Fruit fly (Drosophila melanogaster) S2 (cell line): ENCODE data around the gene CG33203.
A peak's percentile ranks its signal among the peaks of the same experiment; 100 is the strongest.

ENCODE experiments used
- CG8478 ChIP-seq: fragments of >200 bp; optimal IDR thresholded peaks from 2 replicates; lab custom pipeline; 2018
- CTCF ChIP-seq, 2 experiments: fragments of >200 bp; optimal IDR thresholded peaks; 2 replicates each; lab custom pipeline; 2018

CG33203 gene

DNA sequence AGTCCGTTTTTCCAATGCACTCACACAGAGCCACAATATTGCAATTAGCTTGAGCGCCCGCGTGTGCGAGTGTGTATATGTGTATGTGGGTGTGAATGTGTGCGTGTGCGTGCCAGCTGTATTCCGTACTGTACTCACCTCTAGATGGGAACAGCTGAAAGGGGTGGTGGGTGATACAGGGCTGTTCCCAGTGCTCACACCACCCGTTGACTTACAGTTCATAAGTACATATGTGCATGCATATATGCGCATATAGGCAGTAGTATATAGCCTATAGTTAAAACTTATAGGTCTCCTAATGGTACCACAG lies 1.9 kb upstream of the CG33203 start:
- no peak for TF ChIP-seq CG8478 (lab: Kevin White, UChicago)
- TF ChIP-seq CTCF (optimal IDR thresholded peaks at IDR 0.05; lab: Kevin White, UChicago), result no peak

DNA sequence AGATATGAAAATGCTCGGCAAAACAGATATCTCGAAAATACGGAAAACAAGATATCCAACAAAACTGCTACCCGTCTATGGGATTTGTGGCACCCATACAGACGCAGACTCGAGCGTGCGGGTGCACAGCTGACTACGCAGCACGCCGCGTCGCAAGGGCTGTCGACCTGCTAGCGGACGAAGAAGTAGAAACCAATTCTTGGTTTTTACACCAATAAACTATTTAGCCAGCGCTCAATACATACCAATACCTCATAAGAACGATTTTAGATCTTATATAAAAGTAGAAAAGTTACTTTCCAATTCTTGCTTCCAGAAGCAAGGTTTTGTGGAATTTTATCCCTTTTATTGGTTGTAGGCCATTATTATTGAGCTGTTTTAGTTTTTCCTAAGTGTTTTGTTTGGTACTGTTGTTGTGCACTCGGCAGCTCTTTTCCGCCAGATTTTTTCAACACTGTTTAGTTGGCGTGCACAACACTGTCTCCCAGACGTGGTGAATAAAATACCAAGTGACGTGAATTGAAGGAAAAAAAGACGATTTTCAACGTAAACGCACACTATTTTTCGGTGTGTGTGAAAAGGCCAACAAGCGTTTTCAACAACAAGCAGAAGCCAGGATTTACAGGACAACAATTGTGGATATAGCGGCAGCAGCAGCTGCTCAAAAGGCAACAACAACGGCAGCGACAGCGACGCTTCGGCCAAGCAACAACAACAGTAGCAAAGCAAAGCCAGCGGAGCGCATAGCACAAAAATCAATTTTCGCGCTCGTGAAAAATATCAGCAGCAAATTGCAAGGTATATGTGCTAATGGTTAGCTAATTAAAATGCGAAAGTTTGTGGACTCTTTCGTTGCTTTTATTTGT lies 1.3 kb upstream of the CG33203 start:
- TF ChIP-seq CTCF (optimal IDR thresholded peaks at IDR 0.05; lab: Kevin White, UChicago) (no peak), CG8478 (lab: Kevin White, UChicago) (no peak)

DNA sequence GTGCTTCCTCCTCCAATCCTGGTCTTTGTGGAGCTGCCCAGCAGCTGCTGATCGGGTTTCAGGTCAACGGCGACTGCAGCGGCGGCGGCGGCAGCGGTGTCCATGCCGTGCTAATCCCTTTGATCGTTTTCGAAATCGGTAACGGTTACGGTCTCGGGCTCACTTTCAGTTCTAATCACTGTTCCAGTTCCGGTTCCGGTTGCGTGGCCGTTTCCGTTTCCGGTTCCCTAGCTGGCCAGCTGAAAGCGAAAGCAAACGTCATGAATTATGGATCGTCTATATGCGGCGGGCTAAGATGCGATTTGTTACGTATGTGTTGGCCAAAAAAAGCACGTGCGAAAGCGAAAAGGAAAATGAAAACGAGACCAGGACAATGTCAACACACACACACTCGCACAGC lies 696 bp downstream of the CG33203 start:
- TF ChIP-seq CTCF (optimal IDR thresholded peaks at IDR 0.05; lab: Kevin White, UChicago), result no peak
- TF ChIP-seq CG8478 (lab: Kevin White, UChicago), result no peak

DNA sequence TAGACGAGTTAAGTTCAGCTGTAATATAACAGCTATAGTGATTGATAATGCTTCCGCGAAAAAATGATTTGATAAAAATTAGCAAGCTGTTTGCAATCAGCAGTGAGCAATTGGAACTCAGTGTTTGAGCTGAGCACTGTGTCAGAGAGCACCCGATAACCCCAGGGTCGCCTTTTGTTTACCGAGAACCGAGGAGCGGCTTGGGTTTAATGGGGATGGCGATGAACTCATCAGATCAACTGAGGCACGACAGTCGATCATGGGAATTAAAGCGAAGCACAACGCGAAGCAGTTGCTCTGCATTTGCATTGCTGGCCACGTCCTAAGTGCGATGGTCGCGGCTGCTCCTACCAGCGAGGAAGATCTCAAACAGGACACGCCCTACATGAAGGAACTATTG lies 4.1 kb downstream of the CG33203 start, which contains the start of gene Nepl21:
Gene Nepl21 (plus strand): TSS at position 260 of the 400 bp plus-strand sequence.
- no peak for TF ChIP-seq CTCF (optimal IDR thresholded peaks at IDR 0.05; lab: Kevin White, UChicago)
- no peak for TF ChIP-seq CG8478 (lab: Kevin White, UChicago)

DNA sequence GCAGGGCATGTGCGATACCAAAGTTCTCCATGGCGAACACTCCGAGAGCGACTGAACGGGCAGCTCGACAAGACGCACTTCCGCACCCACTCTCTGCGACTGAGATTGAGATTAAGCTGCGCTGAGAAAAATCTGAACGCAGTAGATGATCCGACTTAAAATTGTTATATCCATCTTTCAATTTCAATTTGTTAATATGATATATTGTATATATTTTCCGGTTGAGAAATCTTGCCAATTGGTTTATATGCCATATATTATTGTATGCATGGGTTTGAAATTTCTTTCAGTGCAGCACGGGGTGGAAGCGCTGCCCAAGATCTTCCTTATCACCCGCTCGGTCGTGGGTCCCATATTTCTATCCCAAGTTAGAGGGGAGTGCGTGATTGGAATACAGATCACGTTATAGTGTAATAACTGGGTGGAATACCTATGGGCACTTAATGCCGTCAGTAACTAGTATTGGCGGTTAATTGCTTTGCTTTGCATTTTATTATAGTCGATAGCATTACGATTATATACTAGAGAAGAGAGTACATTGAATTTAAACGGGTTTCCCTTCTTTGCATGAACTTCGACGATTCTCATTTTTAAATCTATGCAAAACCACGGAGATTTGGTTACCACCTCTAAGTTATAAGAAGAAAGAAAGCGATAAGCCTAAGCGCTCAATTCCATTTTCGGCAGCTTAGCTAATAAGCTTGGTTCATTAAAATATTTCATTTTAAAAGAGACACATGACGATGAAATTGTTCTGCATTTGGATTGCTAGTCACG lies 7.3 kb downstream of the CG33203 start, which contains the start of the genes Nepl19 and Nepl20:
Gene Nepl19 (minus strand): TSS at position 57 of the 777 bp plus-strand sequence.
Gene Nepl20 (plus strand): TSS at position 727 of the 777 bp plus-strand sequence.
- TF ChIP-seq CTCF (optimal IDR thresholded peaks at IDR 0.05; lab: Kevin White, UChicago) (no peak), CG8478 (lab: Kevin White, UChicago) (no peak)

DNA sequence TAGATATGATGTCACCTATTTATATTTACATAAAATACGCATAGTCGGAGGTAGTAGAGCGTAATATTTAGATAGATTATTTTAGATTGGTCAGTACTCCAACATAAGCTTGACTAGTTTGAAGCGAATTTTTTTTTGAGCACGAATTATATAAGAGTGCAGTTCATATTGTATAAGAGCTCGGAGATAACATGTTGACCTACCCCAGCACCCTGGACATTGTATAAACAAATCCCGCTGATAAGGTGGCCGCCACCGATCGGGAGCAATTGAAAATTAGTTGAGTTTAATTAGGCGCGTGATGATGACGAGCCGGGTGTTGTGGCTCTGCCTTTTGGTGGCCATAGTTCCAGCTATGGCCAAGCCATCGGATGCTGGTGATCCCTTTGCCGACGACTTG lies 12.2 kb downstream of the CG33203 start, which contains the start of gene Nepl18:
Gene Nepl18 (plus strand): TSS at position 277 of the 400 bp plus-strand sequence.
- TF ChIP-seq CTCF (optimal IDR thresholded peaks at IDR 0.05; lab: Kevin White, UChicago) (no peak), CG8478 (lab: Kevin White, UChicago) (no peak)

DNA sequence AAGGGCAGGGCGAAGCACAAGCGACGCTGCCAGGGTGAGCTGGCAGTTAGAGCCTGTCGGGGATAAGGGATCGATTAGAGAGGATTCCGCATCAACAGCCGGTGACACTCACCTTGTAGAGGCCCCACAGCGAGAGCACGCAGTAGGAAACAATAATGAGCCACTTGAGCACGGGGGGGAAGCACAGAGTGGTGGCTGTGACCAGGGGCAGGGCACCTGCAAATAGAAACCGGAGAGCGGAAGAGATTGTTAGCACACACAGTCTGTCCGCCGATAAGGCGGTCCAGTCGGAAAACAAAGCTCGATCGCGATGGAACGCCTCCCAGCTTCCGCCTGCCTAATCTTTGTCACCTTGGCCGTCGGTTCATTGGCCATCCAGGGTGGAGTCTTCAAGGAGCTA lies 14.9 kb downstream of the CG33203 start, which contains the start of gene Nepl17:
Gene Nepl17 (plus strand): TSS at position 301 of the 400 bp plus-strand sequence.
- no peak for TF ChIP-seq CG8478 (lab: Kevin White, UChicago)
- TF ChIP-seq CTCF (optimal IDR thresholded peaks at IDR 0.05; lab: Kevin White, UChicago), result no peak

DNA sequence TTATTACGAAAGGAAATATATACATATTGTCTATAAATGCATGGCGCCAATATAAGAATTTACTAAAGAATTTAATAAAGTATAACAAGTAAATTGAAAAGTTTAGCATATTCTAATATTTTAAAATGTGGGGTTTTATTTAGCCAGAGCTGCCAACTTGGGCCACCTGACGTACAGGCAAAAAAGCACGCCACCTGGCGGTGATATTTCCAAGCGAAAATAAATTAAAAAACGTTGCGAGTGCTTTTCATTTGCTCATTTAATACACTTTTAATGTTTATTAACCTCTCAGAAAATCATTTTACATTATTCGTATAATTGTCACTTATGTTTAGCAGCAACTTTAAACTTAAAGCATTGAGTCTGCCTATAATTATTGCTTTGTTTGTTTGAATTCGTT lies 17.1 kb downstream of the CG33203 start:
- peak; percentile 66 to 86 for TF ChIP-seq CTCF (optimal IDR thresholded peaks at IDR 0.05; lab: Kevin White, UChicago)
- no peak for TF ChIP-seq CG8478 (lab: Kevin White, UChicago)

DNA sequence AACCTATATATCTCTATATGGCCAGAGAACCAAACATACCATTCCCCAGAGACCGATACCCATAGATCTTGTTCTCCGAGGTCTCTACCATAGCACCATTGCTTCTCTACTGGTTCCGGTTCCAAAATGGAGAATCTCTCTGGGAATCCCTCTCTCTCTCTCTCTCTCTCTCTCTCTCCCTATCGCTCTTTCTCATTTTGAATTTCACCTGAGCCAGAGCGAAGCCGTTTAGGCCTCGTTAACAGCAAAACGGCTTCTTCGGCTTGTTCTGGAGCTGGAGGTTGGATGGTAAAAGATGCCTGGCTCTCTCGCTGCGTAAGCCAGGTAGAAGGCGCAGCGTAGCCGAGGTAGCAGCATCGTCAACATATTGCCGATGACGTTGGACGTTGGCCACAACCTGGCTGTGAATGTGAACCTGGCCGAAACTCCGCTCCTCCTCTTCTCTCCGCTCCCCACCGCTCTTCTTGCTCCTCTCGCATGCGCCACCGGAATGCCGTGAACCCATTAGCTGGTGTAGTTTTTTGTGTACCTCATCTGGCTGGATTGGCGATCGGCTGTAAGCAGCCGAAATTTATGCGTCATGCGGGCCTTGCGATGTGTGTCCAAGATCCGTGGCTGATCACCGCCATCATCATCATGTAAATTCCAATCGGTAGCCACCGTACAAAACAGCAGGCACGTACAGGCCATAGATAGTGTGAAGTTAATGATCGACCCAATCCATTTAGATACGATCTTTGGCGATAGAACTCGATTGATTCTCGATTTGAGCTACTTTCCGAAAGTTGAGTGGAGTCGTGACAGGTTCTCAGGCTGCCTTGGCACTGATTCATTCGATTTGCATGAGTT lies 26.0 kb downstream of the CG33203 start:
- TF ChIP-seq CTCF (optimal IDR thresholded peaks at IDR 0.05; lab: Kevin White, UChicago), result no peak
- TF ChIP-seq CG8478 (lab: Kevin White, UChicago), result no peak

DNA sequence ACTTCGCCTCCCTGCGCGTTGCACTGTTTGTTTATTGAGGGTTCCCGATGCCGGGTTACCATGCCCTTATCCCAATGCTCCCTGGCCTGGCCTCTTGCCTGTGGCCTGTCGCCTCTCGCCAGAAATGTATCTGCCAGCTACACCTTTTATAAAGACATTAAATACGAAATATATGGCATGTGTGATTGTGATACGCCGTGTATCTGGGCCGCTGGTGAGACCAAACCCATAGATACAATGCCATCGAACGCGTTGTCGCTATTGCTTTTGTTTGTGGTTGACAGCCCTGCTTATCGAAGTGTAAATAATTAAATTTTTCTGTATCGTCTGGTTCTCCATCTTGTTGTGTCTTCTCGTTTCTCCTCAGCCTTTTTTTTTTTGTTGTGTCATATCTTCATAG lies 26.9 kb downstream of the CG33203 start:
- TF ChIP-seq CG8478 (lab: Kevin White, UChicago) (no peak), CTCF (optimal IDR thresholded peaks at IDR 0.05; lab: Kevin White, UChicago) (no peak)

DNA sequence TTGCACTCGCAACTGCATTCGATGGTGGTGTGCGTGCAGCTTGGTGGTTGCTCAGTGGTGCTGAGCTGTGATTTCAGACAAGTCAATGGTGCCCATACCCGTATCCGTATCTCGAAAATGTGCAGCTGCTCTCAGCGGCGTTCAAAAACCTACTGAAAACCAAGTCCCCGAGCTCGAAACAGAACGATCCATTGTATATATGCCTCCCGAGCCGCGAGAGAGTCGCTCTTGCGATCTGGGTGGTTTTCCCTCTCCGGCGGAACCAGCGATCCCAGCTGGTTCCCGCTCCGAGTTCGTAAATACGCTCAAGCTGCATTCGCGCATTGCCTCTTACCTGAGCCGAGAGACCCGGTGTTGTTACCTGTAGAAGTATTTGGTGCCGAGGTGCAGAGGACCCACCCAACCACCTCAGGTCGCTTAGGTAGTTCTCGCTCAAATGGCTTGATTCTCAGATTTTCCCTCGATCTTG lies 28.4 kb downstream of the CG33203 start, which contains the start of gene Inx3:
Gene Inx3 (minus strand): TSS at position 440 of the 469 bp plus-strand sequence.
- TF ChIP-seq CTCF (optimal IDR thresholded peaks at IDR 0.05; lab: Kevin White, UChicago), result no peak
- no peak for TF ChIP-seq CG8478 (lab: Kevin White, UChicago)

DNA sequence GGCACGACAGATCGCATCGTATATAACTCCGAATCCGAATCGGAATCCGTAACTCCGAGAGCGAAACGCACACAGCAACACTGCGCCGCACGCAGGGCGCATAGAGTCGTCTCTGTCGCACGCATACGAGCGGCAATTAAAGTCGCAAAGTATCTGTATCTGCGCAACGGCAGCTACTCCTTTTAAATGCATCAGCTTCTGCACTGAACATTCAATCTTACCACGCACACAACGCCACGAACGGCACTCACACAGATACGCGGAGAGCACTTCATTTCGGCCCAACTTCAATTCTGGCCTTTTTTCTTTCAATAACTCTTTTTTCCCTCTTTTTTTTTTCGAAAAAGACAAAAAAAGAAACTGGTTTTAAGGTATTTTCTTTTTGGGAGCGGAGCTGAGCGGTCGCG lies 29.3 kb downstream of the CG33203 start:
- TF ChIP-seq CTCF (optimal IDR thresholded peaks at IDR 0.05; lab: Kevin White, UChicago) (peak in 1 of 2 experiments; percentile 5), CG8478 (lab: Kevin White, UChicago) (no peak)

DNA sequence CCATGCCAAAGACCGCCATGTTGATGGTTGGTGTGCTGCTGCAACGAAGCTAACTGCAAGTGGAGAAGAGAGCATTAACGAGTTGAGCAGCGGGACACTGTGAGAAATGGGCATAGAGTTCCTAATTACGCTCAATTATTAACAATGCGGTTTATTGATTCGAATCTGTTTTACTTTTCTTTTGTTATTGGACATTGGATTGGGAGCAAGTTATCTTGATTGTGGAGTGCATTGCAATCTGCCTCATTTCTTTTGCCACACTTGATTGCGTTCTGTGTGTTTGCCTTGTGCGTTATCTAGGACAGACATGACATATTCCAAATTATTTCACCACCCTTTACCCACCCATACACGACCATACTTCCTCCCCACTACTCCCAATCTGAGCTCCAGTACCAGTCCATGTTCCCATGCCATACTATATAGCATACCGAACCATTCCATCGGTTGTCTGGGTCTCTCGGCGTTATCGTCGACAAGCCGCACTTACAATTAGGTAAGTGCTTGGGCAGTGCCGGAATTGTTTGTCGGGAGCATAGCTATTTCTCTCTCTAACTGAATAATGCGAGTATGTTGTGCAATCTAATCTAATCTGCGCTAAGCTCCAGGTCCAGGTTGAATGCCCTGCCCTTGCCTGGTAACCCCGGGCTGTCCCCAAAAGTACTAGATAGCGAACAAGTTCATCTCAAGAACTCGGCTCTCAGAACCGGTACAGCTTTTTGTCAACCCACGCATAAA lies 30.1 kb downstream of the CG33203 start:
- TF ChIP-seq CTCF (optimal IDR thresholded peaks at IDR 0.05; lab: Kevin White, UChicago) (no peak), CG8478 (lab: Kevin White, UChicago) (no peak)
